Fruit fly (Drosophila melanogaster) whole organism, embryonic: ENCODE data around the gene CG13364.

Experiments used
- Ada2b ChIP-seq: fragments of 200-800 bp; sonication (Bioruptor generic); IDR thresholded peaks from 2 replicates; pipeline ENCODE4 v1.3.6; 2022; ENCODE audit warnings: missing biosample characterization, missing genetic modification characterization
- BEAF-32 ChIP-seq: fragments of 200-800 bp; sonication (Bioruptor generic); optimal IDR thresholded peaks from 3 replicates; lab custom pipeline; 2017; ENCODE audit warnings: missing biosample characterization, missing genetic modification characterization, mild to moderate bottlenecking, moderate library complexity, missing genetic modification reagents
- Blimp-1 ChIP-seq: fragments of 200-800 bp; sonication (Bioruptor generic); optimal IDR thresholded peaks from 3 replicates; lab custom pipeline; 2018; ENCODE audit warnings: missing biosample characterization, missing genetic modification characterization, mild to moderate bottlenecking, moderate library complexity, missing genetic modification reagents
- CG10274 ChIP-seq: fragments of 200-800 bp; sonication (Bioruptor generic); optimal IDR thresholded peaks from 3 replicates; lab custom pipeline; 2017; ENCODE audit warnings: missing biosample characterization, mild to moderate bottlenecking, missing genetic modification characterization
- CG10431 ChIP-seq: fragments of 200-800 bp; sonication (Bioruptor generic); optimal IDR thresholded peaks from 3 replicates; lab custom pipeline; 2018; ENCODE audit warnings: missing biosample characterization, mild to moderate bottlenecking, missing genetic modification characterization
- CG10979 ChIP-seq: fragments of 200-800 bp; sonication (Bioruptor generic); optimal IDR thresholded peaks from 2 replicates; lab custom pipeline; 2018; ENCODE audit warnings: missing biosample characterization, mild to moderate bottlenecking, missing genetic modification characterization, moderate library complexity
- CG13424 ChIP-seq: fragments of 200-800 bp; sonication (Bioruptor generic); optimal IDR thresholded peaks from 2 replicates; lab custom pipeline; 2019; ENCODE audit warnings: missing biosample characterization, mild to moderate bottlenecking, missing genetic modification characterization, moderate library complexity
- CG13624 ChIP-seq: fragments of 200-800 bp; sonication (Bioruptor generic); optimal IDR thresholded peaks from 2 replicates; lab custom pipeline; 2016; ENCODE audit warnings: missing biosample characterization, missing genetic modification characterization
- CG13894 ChIP-seq: fragments of 200-800 bp; sonication (Bioruptor generic); optimal IDR thresholded peaks from 3 replicates; lab custom pipeline; 2018; ENCODE audit warnings: missing biosample characterization, mild to moderate bottlenecking, missing genetic modification characterization, moderate library complexity
- CG15011 ChIP-seq: fragments of 200-800 bp; sonication (Bioruptor generic); optimal IDR thresholded peaks from 3 replicates; lab custom pipeline; 2018; ENCODE audit warnings: missing biosample characterization, mild to moderate bottlenecking, missing genetic modification characterization
- CG1602 ChIP-seq: fragments of 200-800 bp; sonication (Bioruptor generic); optimal IDR thresholded peaks from 3 replicates; lab custom pipeline; 2016; ENCODE audit warnings: missing biosample characterization, missing genetic modification characterization
- CG1603 ChIP-seq: fragments of 200-800 bp; sonication (Bioruptor generic); optimal IDR thresholded peaks from 2 replicates; lab custom pipeline; 2019; ENCODE audit warnings: missing biosample characterization, mild to moderate bottlenecking, missing genetic modification characterization, moderate library complexity
- CG16815 ChIP-seq: fragments of 200-800 bp; sonication (Bioruptor generic); optimal IDR thresholded peaks from 3 replicates; lab custom pipeline; 2017; ENCODE audit warnings: missing biosample characterization, mild to moderate bottlenecking, missing genetic modification characterization
- CG17186 ChIP-seq: fragments of 200-800 bp; sonication (Bioruptor generic); optimal IDR thresholded peaks from 3 replicates; lab custom pipeline; 2017; ENCODE audit warnings: missing biosample characterization, missing genetic modification reagents, missing genetic modification characterization
- CG30020 ChIP-seq: fragments of 200-800 bp; optimal IDR thresholded peaks from 2 replicates; lab custom pipeline; 2019; ENCODE audit warnings: missing biosample characterization, mild to moderate bottlenecking, missing genetic modification characterization, moderate library complexity
- CG32532 ChIP-seq: fragments of 200-800 bp; sonication (Bioruptor generic); IDR thresholded peaks from 2 replicates; pipeline ENCODE4 v1.3.6; 2022; ENCODE audit warnings: missing biosample characterization, missing genetic modification characterization
- CG4404 ChIP-seq: fragments of 200-800 bp; sonication (Bioruptor generic); IDR thresholded peaks from 2 replicates; pipeline ENCODE4 v1.3.6; 2022; ENCODE audit warnings: missing biosample characterization, missing genetic modification characterization
- CG4424 ChIP-seq: fragments of 200-800 bp; sonication (Bioruptor generic); optimal IDR thresholded peaks from 3 replicates; lab custom pipeline; 2016; ENCODE audit warnings: missing biosample characterization, missing genetic modification characterization
- CG5180 ChIP-seq: fragments of 200-800 bp; sonication (Bioruptor generic); optimal IDR thresholded peaks from 3 replicates; lab custom pipeline; 2017; ENCODE audit warnings: missing biosample characterization, missing genetic modification characterization, mild to moderate bottlenecking, moderate library complexity, missing genetic modification reagents
- CG7786 ChIP-seq: fragments of 200-800 bp; sonication (Bioruptor generic); optimal IDR thresholded peaks from 2 replicates; lab custom pipeline; 2016; ENCODE audit warnings: missing biosample characterization, missing genetic modification characterization
- CG8290 ChIP-seq, 3 experiments: fragments of 200-800 bp; sonication (Bioruptor generic); optimal IDR thresholded peaks; 2 replicates each; lab custom pipeline; 2016 to 2019; ENCODE audit warnings: missing biosample characterization in 3 of 3, missing genetic modification characterization in 3 of 3, mild to moderate bottlenecking in 2 of 3, moderate library complexity in 1 of 3
- CG8478 ChIP-seq: fragments of >200 bp; optimal IDR thresholded peaks from 2 replicates; lab custom pipeline; 2018
- CG9215 ChIP-seq: fragments of 200-800 bp; sonication (Bioruptor generic); IDR thresholded peaks from 2 replicates; pipeline ENCODE4 v1.3.6; 2022; ENCODE audit warnings: missing biosample characterization, missing genetic modification characterization
- CG9437 ChIP-seq: fragments of 200-800 bp; sonication (Bioruptor generic); optimal IDR thresholded peaks from 2 replicates; lab custom pipeline; 2018; ENCODE audit warnings: missing biosample characterization, mild to moderate bottlenecking, missing genetic modification characterization
- CG9727 ChIP-seq: fragments of 200-800 bp; sonication (Bioruptor generic); optimal IDR thresholded peaks from 3 replicates; lab custom pipeline; 2017; ENCODE audit warnings: missing biosample characterization, mild to moderate bottlenecking, missing genetic modification characterization
- Deaf1 ChIP-seq: fragments of 200-800 bp; optimal IDR thresholded peaks from 3 replicates; lab custom pipeline; 2019; ENCODE audit warnings: missing biosample characterization, mild to moderate bottlenecking, missing genetic modification characterization, moderate library complexity
- Dp ChIP-seq: fragments of 200-800 bp; sonication (Bioruptor generic); optimal IDR thresholded peaks from 2 replicates; lab custom pipeline; 2018; ENCODE audit warnings: missing biosample characterization, mild to moderate bottlenecking, missing genetic modification characterization, moderate library complexity
- Ets97D ChIP-seq: fragments of 200-800 bp; sonication (Bioruptor generic); optimal IDR thresholded peaks from 3 replicates; lab custom pipeline; 2016; ENCODE audit warnings: missing biosample characterization, missing genetic modification characterization
- Hand ChIP-seq: fragments of 200-800 bp; sonication (Bioruptor generic); optimal IDR thresholded peaks from 2 replicates; lab custom pipeline; 2017; ENCODE audit warnings: mild to moderate bottlenecking, missing biosample characterization, missing genetic modification reagents, missing genetic modification characterization
- Lhr ChIP-seq: fragments of 200-800 bp; sonication (Bioruptor generic); optimal IDR thresholded peaks from 3 replicates; lab custom pipeline; 2017; ENCODE audit warnings: mild to moderate bottlenecking, missing biosample characterization, missing genetic modification reagents, missing genetic modification characterization
- Pdp1 ChIP-seq, 2 experiments: fragments of 200-800 bp; sonication (Bioruptor generic); optimal IDR thresholded peaks; 3 replicates each; lab custom pipeline; 2016; ENCODE audit warnings: missing biosample characterization in 2 of 2, missing genetic modification characterization in 2 of 2, mild to moderate bottlenecking in 1 of 2, moderate library complexity in 1 of 2
- Rfx ChIP-seq: fragments of 200-800 bp; sonication (Bioruptor generic); IDR thresholded peaks from 2 replicates; pipeline ENCODE4 v1.3.6; 2022; ENCODE audit warnings: missing biosample characterization, missing genetic modification characterization
- chinmo ChIP-seq: fragments of 200-800 bp; sonication (Bioruptor generic); IDR thresholded peaks from 4 replicates; pipeline ENCODE4 v1.3.6; 2022; ENCODE audit warnings: missing biosample characterization, missing genetic modification characterization; ENCODE audit not compliant: partially characterized antibody
- corto ChIP-seq: fragments of 200-800 bp; sonication (Bioruptor generic); optimal IDR thresholded peaks from 2 replicates; lab custom pipeline; 2016; ENCODE audit warnings: missing biosample characterization, mild to moderate bottlenecking, missing genetic modification characterization, moderate library complexity
- dimm ChIP-seq: fragments of 200-800 bp; sonication (Bioruptor generic); IDR thresholded peaks from 2 replicates; pipeline ENCODE4 v1.3.6; 2022; ENCODE audit warnings: missing biosample characterization, missing genetic modification characterization
- disco-r ChIP-seq: fragments of 200-800 bp; sonication (Bioruptor generic); optimal IDR thresholded peaks from 2 replicates; lab custom pipeline; 2016; ENCODE audit warnings: missing biosample characterization, missing genetic modification characterization
- dm ChIP-seq: fragments of 200-800 bp; sonication (Bioruptor generic); optimal IDR thresholded peaks from 3 replicates; lab custom pipeline; 2016; ENCODE audit warnings: missing biosample characterization, missing genetic modification characterization
- ems ChIP-seq: fragments of 200-800 bp; sonication (Bioruptor generic); optimal IDR thresholded peaks from 3 replicates; lab custom pipeline; 2016; ENCODE audit warnings: missing biosample characterization, missing genetic modification characterization
- gem ChIP-seq: fragments of 200-800 bp; sonication (Bioruptor generic); optimal IDR thresholded peaks from 2 replicates; lab custom pipeline; 2019; ENCODE audit warnings: missing biosample characterization, mild to moderate bottlenecking, missing genetic modification characterization, moderate library complexity
- gsb-n ChIP-seq: fragments of 200-800 bp; sonication (Bioruptor generic); optimal IDR thresholded peaks from 3 replicates; lab custom pipeline; 2018; ENCODE audit warnings: missing biosample characterization, mild to moderate bottlenecking, missing genetic modification characterization
- ham ChIP-seq: fragments of 200-800 bp; sonication (Bioruptor generic); IDR thresholded peaks from 2 replicates; pipeline ENCODE4 v1.3.6; 2022; ENCODE audit warnings: missing biosample characterization, missing genetic modification characterization
- jigr1 ChIP-seq: fragments of 200-800 bp; sonication (Bioruptor generic); IDR thresholded peaks from 3 replicates; pipeline ENCODE4 v1.3.6; 2022; ENCODE audit warnings: missing biosample characterization, missing genetic modification characterization
- sc ChIP-seq, 3 experiments: fragments of >200 bp in 2 of 3; fragments of 200-800 bp in 1 of 3; sonication (Bioruptor generic) in 1 of 3; optimal IDR thresholded peaks; 2 replicates in 2 of 3; 3 replicates in 1 of 3; lab custom pipeline; 2017; ENCODE audit warnings: mild to moderate bottlenecking in 1 of 3, missing biosample characterization in 1 of 3, missing genetic modification characterization in 1 of 3, missing genetic modification reagents in 1 of 3
- sim ChIP-seq: fragments of 200-800 bp; sonication (Bioruptor generic); IDR thresholded peaks from 2 replicates; pipeline ENCODE4 v1.3.6; 2022; ENCODE audit warnings: missing biosample characterization, missing genetic modification characterization
- sisA ChIP-seq: fragments of 200-800 bp; sonication (Bioruptor generic); IDR thresholded peaks from 2 replicates; pipeline ENCODE4 v1.3.6; 2022; ENCODE audit warnings: missing biosample characterization, missing genetic modification characterization
- sna ChIP-seq: fragments of 200-800 bp; sonication (Bioruptor generic); IDR thresholded peaks from 2 replicates; pipeline ENCODE4 v1.3.6; 2022; ENCODE audit warnings: missing biosample characterization, missing genetic modification characterization; ENCODE audit not compliant: partially characterized antibody
- sob ChIP-seq: fragments of 200-800 bp; sonication (Bioruptor generic); IDR thresholded peaks from 2 replicates; pipeline ENCODE4 v1.3.6; 2022; ENCODE audit warnings: missing biosample characterization, missing genetic modification characterization
- tgo ChIP-seq: fragments of 200-800 bp; sonication (Bioruptor generic); IDR thresholded peaks from 3 replicates; pipeline ENCODE4 v1.3.6; 2022; ENCODE audit warnings: missing biosample characterization, missing genetic modification characterization
- tll ChIP-seq, 2 experiments: fragments of 200-800 bp in 1 of 2; fragments of >200 bp in 1 of 2; sonication (Bioruptor generic) in 1 of 2; optimal IDR thresholded peaks; 2 replicates each; lab custom pipeline; 2017 to 2019; ENCODE audit warnings: missing biosample characterization in 2 of 2, missing genetic modification characterization in 2 of 2, mild to moderate bottlenecking in 1 of 2, moderate library complexity in 1 of 2
- vnd ChIP-seq: fragments of 200-800 bp; sonication (Bioruptor generic); IDR thresholded peaks from 3 replicates; pipeline ENCODE4 v1.3.6; 2022; ENCODE audit warnings: missing biosample characterization, missing genetic modification characterization; ENCODE audit not compliant: partially characterized antibody

CG13364 gene

dm6 chrX:617477-617795 is 7.6 kb downstream of the CG13364 start (continued):
- TF ChIP-seq disco-r (GFP tag; lab: Kevin White, UChicago) (no peak), CG32532 (GFP tag; lab: Robert Waterston, UW) (0 out of 2 replicates have a peak, but pooled peaks have one; percentile 6), Blimp-1 (GFP tag; lab: Kevin White, UChicago) (no peak), Rfx (GFP tag; lab: Robert Waterston, UW) (peak; percentile 50), CG10431 (GFP tag; lab: Kevin White, UChicago) (no peak), CG1602 (GFP tag; lab: Kevin White, UChicago) (no peak), Pdp1 (GFP tag; optimal IDR thresholded peaks at IDR 0.05; lab: Kevin White, UChicago) (peak in 1 of 2 experiments; percentile 17), CG15011 (GFP tag; lab: Kevin White, UChicago) (no peak), dm (peak; percentile 23), gem (tag; lab: Kevin White, UChicago) (no peak), CG5180 (no peak), Deaf1 (peak; percentile 62), tgo (no peak), CG16815 (GFP tag; lab: Kevin White, UChicago) (no peak), CG13894 (tag; lab: Kevin White, UChicago) (peak; percentile 29), dimm (GFP tag; lab: Robert Waterston, UW) (no peak), CG9727 (GFP tag; lab: Kevin White, UChicago) (no peak), CG10274 (no peak), Dp (GFP tag; lab: Kevin White, UChicago) (peak; percentile 84), CG7786 (GFP tag; lab: Kevin White, UChicago) (peak; percentile 28), CG9215 (GFP tag; lab: Robert Waterston, UW) (no peak), Ets97D (peak; percentile 14), sob (GFP tag; lab: Robert Waterston, UW) (0 out of 2 replicates have a peak, but pooled peaks have one; percentile 11), BEAF-32 (GFP tag; lab: Kevin White, UChicago) (peak; percentile 84), CG1603 (peak; percentile 70), CG4424 (GFP tag; lab: Kevin White, UChicago) (no peak), ems (GFP tag; lab: Kevin White, UChicago) (no peak), CG4404 (GFP tag; lab: Robert Waterston, UW) (no peak), jigr1 (GFP tag; lab: Robert Waterston, UW) (no peak), gsb-n (tag; lab: Kevin White, UChicago) (no peak), CG9437 (GFP tag; lab: Kevin White, UChicago) (no peak), ham (GFP tag; lab: Robert Waterston, UW) (no peak), Lhr (GFP tag; lab: Kevin White, UChicago) (no peak), CG17186 (peak; percentile 93), chinmo (GFP tag; lab: Robert Waterston, UW) (peak; percentile 64; the same call in 1 of the 4 replicates), CG10979 (tag; lab: Kevin White, UChicago) (no peak), CG13624 (GFP tag; lab: Kevin White, UChicago) (peak; percentile 26), sna (GFP tag; lab: Robert Waterston, UW) (peak; percentile 65), sisA (GFP tag; lab: Robert Waterston, UW) (no peak), Hand (GFP tag; lab: Kevin White, UChicago) (no peak), tll (GFP tag; optimal IDR thresholded peaks at IDR 0.05; lab: Kevin White, UChicago) (no peak), Ada2b (GFP tag; lab: Robert Waterston, UW) (no peak), sim (GFP tag; lab: Robert Waterston, UW) (no peak), vnd (GFP tag; lab: Robert Waterston, UW) (peak; percentile 91), sc (optimal IDR thresholded peaks at IDR 0.05; lab: Kevin White, UChicago) (no peak), sc (GFP tag; optimal IDR thresholded peaks at IDR 0.05; lab: Kevin White, UChicago) (no peak), corto (no peak), CG8478 (lab: Kevin White, UChicago) (no peak), CG8290 (GFP tag; optimal IDR thresholded peaks at IDR 0.05; lab: Kevin White, UChicago) (no peak), CG8290 (tag; optimal IDR thresholded peaks at IDR 0.05; lab: Kevin White, UChicago) (peak in 1 of 2 experiments; percentile 68), CG13424 (tag; lab: Kevin White, UChicago) (no peak), CG30020 (tag; lab: Kevin White, UChicago) (no peak)
